Worm (Caenorhabditis elegans) whole organism, late embryonic: Measurements from ENCODE around the gene srh-233.

ENCODE experiments used
- C08G9.2 ChIP-seq: sonication (generic microtip); optimal IDR thresholded peaks from 2 replicates; lab custom pipeline; 2016; ENCODE audit warnings: mild to moderate bottlenecking, missing genetic modification characterization, moderate library complexity, missing compliant biosample characterization
- C38D4.7 ChIP-seq: fragments of 200-800 bp; sonication (Bioruptor generic); optimal IDR thresholded peaks from 2 replicates; lab custom pipeline; 2018; ENCODE audit warnings: mild to moderate bottlenecking, missing genetic modification characterization, moderate library complexity, missing compliant biosample characterization
- K02D7.2 ChIP-seq: sonication (generic microtip); optimal IDR thresholded peaks from 2 replicates; lab custom pipeline; 2017; ENCODE audit warnings: mild to moderate bottlenecking, missing genetic modification characterization, missing compliant biosample characterization
- T23F11.4 ChIP-seq: fragments of 200-800 bp; sonication (Bioruptor generic); optimal IDR thresholded peaks from 2 replicates; lab custom pipeline; 2018; ENCODE audit warnings: mild to moderate bottlenecking, missing genetic modification characterization, missing compliant biosample characterization
- Y22D7AL.16 ChIP-seq: sonication (generic microtip); optimal IDR thresholded peaks from 2 replicates; lab custom pipeline; 2016; ENCODE audit warnings: missing genetic modification characterization, missing compliant biosample characterization
- ceh-2 ChIP-seq: sonication (generic microtip); optimal IDR thresholded peaks from 2 replicates; lab custom pipeline; 2016; ENCODE audit warnings: missing genotype, missing genetic modification characterization, missing compliant biosample characterization
- ceh-30 ChIP-seq: fragments of 150-350 bp; optimal IDR thresholded peaks from 2 replicates; lab custom pipeline; 2014; ENCODE audit warnings: missing biosample characterization, missing genetic modification characterization
- ceh-31 ChIP-seq: sonication (generic microtip); optimal IDR thresholded peaks from 2 replicates; lab custom pipeline; 2016; ENCODE audit warnings: missing genetic modification characterization, missing compliant biosample characterization
- ceh-34 ChIP-seq: sonication (generic microtip); optimal IDR thresholded peaks from 2 replicates; lab custom pipeline; 2016; ENCODE audit warnings: mild to moderate bottlenecking, missing genetic modification characterization, missing compliant biosample characterization
- ceh-6 ChIP-seq: fragments of 200-800 bp; sonication (Bioruptor generic); optimal IDR thresholded peaks from 2 replicates; lab custom pipeline; 2018; ENCODE audit warnings: mild to moderate bottlenecking, missing genetic modification characterization, missing compliant biosample characterization
- che-1 ChIP-seq: sonication (generic microtip); optimal IDR thresholded peaks from 2 replicates; lab custom pipeline; 2016; ENCODE audit warnings: mild to moderate bottlenecking, missing genetic modification characterization, missing compliant biosample characterization
- dve-1 ChIP-seq: sonication (generic microtip); optimal IDR thresholded peaks from 2 replicates; lab custom pipeline; 2017; ENCODE audit warnings: antibody characterized with exemption, mild to moderate bottlenecking, missing genetic modification characterization, missing compliant biosample characterization
- elt-2 ChIP-seq: sonication (generic microtip); optimal IDR thresholded peaks from 2 replicates; lab custom pipeline; 2016; ENCODE audit warnings: missing genetic modification reagents, missing genetic modification characterization, missing compliant biosample characterization
- ets-4 ChIP-seq: sonication (generic microtip); optimal IDR thresholded peaks from 2 replicates; lab custom pipeline; 2016; ENCODE audit warnings: missing genetic modification characterization, missing compliant biosample characterization
- eyg-1 ChIP-seq: sonication (generic microtip); optimal IDR thresholded peaks from 2 replicates; lab custom pipeline; 2016; ENCODE audit warnings: missing genotype, missing genetic modification characterization, missing compliant biosample characterization
- fax-1 ChIP-seq: sonication (generic microtip); optimal IDR thresholded peaks from 2 replicates; lab custom pipeline; 2016; ENCODE audit warnings: missing genotype, missing genetic modification characterization, missing compliant biosample characterization
- gmeb-2 ChIP-seq: sonication (generic microtip); optimal IDR thresholded peaks from 2 replicates; lab custom pipeline; 2016; ENCODE audit warnings: missing genetic modification characterization, inconsistent platforms, missing compliant biosample characterization
- hlh-30 ChIP-seq: sonication (generic microtip); optimal IDR thresholded peaks from 2 replicates; lab custom pipeline; 2017; ENCODE audit warnings: antibody characterized with exemption, missing genetic modification characterization, missing compliant biosample characterization; ENCODE audit not compliant: insufficient read depth
- hlh-8 ChIP-seq: sonication (generic microtip); optimal IDR thresholded peaks from 2 replicates; lab custom pipeline; 2016; ENCODE audit warnings: missing genotype, missing genetic modification characterization, missing compliant biosample characterization
- lin-11 ChIP-seq: fragments of 200-800 bp; sonication (Bioruptor generic); optimal IDR thresholded peaks from 2 replicates; lab custom pipeline; 2018; ENCODE audit warnings: mild to moderate bottlenecking, missing genetic modification characterization, missing compliant biosample characterization
- nfya-1 ChIP-seq: sonication (generic microtip); optimal IDR thresholded peaks from 2 replicates; lab custom pipeline; 2017; ENCODE audit warnings: missing genetic modification characterization, mild to moderate bottlenecking, missing compliant biosample characterization, antibody characterized with exemption, moderate library complexity
- npax-4 ChIP-seq: sonication (generic microtip); optimal IDR thresholded peaks from 2 replicates; lab custom pipeline; 2016; ENCODE audit warnings: missing genetic modification characterization, missing compliant biosample characterization
- odd-2 ChIP-seq: sonication (generic microtip); optimal IDR thresholded peaks from 2 replicates; lab custom pipeline; 2017; ENCODE audit warnings: antibody characterized with exemption, mild to moderate bottlenecking, missing genetic modification characterization, missing compliant biosample characterization
- pax-1 ChIP-seq: fragments of 150-350 bp; optimal IDR thresholded peaks from 2 replicates; lab custom pipeline; 2014; ENCODE audit warnings: missing biosample characterization, missing genetic modification characterization
- pha-2 ChIP-seq: sonication (generic microtip); optimal IDR thresholded peaks from 2 replicates; lab custom pipeline; 2017; ENCODE audit warnings: mild to moderate bottlenecking, missing genetic modification characterization, missing compliant biosample characterization
- pha-4 ChIP-seq: fragments of 150-350 bp; optimal IDR thresholded peaks from 2 replicates; lab custom pipeline; 2018; ENCODE audit warnings: missing biosample characterization, missing genetic modification reagents, missing genetic modification characterization
- rnt-1 ChIP-seq: sonication (generic microtip); optimal IDR thresholded peaks from 2 replicates; lab custom pipeline; 2016; ENCODE audit warnings: missing genetic modification characterization, missing compliant biosample characterization
- tbx-2 ChIP-seq: sonication (generic microtip); optimal IDR thresholded peaks from 2 replicates; lab custom pipeline; 2016; ENCODE audit warnings: missing genetic modification characterization, missing compliant biosample characterization
- tbx-7 ChIP-seq: sonication (generic microtip); optimal IDR thresholded peaks from 2 replicates; lab custom pipeline; 2016; ENCODE audit warnings: missing genotype, missing genetic modification characterization, missing compliant biosample characterization
- ttx-3 ChIP-seq: sonication (generic microtip); optimal IDR thresholded peaks from 2 replicates; lab custom pipeline; 2016; ENCODE audit warnings: missing genetic modification reagents, missing genetic modification characterization, missing compliant biosample characterization
- unc-55 ChIP-seq: sonication (generic microtip); optimal IDR thresholded peaks from 2 replicates; lab custom pipeline; 2017; ENCODE audit warnings: missing biosample characterization, missing genetic modification reagents, missing genetic modification characterization
- zip-5 ChIP-seq: sonication (generic microtip); optimal IDR thresholded peaks from 2 replicates; lab custom pipeline; 2016; ENCODE audit warnings: missing genetic modification characterization, missing compliant biosample characterization

The srh-233 gene

ce11 chrV:20061498-20061897, 12.3 kb downstream of the srh-233 start:
- TF ChIP-seq K02D7.2 (tag; lab: Kevin White, UChicago) (no peak), rnt-1 (tag; lab: Kevin White, UChicago) (no peak), che-1 (tag; lab: Kevin White, UChicago) (peak; percentile 6), C38D4.7 (peak; percentile 3), pha-2 (peak; percentile 73), T23F11.4 (GFP tag; lab: Kevin White, UChicago) (peak; percentile 24), nfya-1 (tag; lab: Kevin White, UChicago) (peak; percentile 43), gmeb-2 (tag; lab: Kevin White, UChicago) (peak; percentile 22)

ce11 chrV:20064076-20064475, 14.9 kb downstream of the srh-233 start, which contains the start of gene ttx-1:
ttx-1 (minus strand) TSS chrV:20064176.
- TF ChIP-seq dve-1 (tag; lab: Kevin White, UChicago) (no peak), lin-11 (tag; lab: Kevin White, UChicago) (no peak), odd-2 (no peak)

- TF ChIP-seq pha-2 (peak; percentile 81), Y22D7AL.16 (no peak)
Observed at ce11 chrV:20065096-20065495, 15.9 kb downstream of the srh-233 start.

- TF ChIP-seq npax-4 (tag; lab: Kevin White, UChicago) (no peak), T23F11.4 (GFP tag; lab: Kevin White, UChicago) (no peak)
Observed at ce11 chrV:20067075-20067474, 17.9 kb downstream of the srh-233 start.

ce11 chrV:20068389-20068788, 19.2 kb downstream of the srh-233 start:
- TF ChIP-seq pax-1 (tag; lab: Kevin White, UChicago) (peak; percentile 81), nfya-1 (tag; lab: Kevin White, UChicago) (peak; percentile 17), lin-11 (tag; lab: Kevin White, UChicago) (no peak)

ce11 chrV:20074345-20074744, 25.2 kb downstream of the srh-233 start:
- no peak for TF ChIP-seq ceh-30 (tag; lab: Kevin White, UChicago)
- TF ChIP-seq elt-2 = peak; percentile 68

- TF ChIP-seq hlh-30 (tag; lab: Kevin White, UChicago) = no peak
- no peak for TF ChIP-seq pha-2
- no peak for TF ChIP-seq npax-4 (tag; lab: Kevin White, UChicago)
- TF ChIP-seq elt-2 = no peak
- no peak for TF ChIP-seq lin-11 (tag; lab: Kevin White, UChicago)
- TF ChIP-seq eyg-1 (tag; lab: Kevin White, UChicago) = no peak
- TF ChIP-seq zip-5 (tag; lab: Kevin White, UChicago) = no peak
- no peak for TF ChIP-seq ttx-3
- TF ChIP-seq pha-4 (tag; lab: Kevin White, UChicago) = no peak
Observed at ce11 chrV:20087635-20088034, 38.5 kb downstream of the srh-233 start, which contains the start of gene fre-1. fre-1 (minus strand) TSS chrV:20087735.

- TF ChIP-seq tbx-7 (tag; lab: Kevin White, UChicago) (peak; percentile 46), ceh-6 (GFP tag; lab: Kevin White, UChicago) (no peak), lin-11 (tag; lab: Kevin White, UChicago) (no peak), zip-5 (tag; lab: Kevin White, UChicago) (peak; percentile 25), fax-1 (no peak), ceh-31 (tag; lab: Kevin White, UChicago) (peak; percentile 58), ceh-34 (tag; lab: Kevin White, UChicago) (no peak), tbx-2 (tag; lab: Kevin White, UChicago) (peak; percentile 46), unc-55 (GFP tag; lab: Kevin White, UChicago) (no peak), gmeb-2 (tag; lab: Kevin White, UChicago) (no peak), ceh-30 (tag; lab: Kevin White, UChicago) (no peak), ceh-2 (peak; percentile 18), nfya-1 (tag; lab: Kevin White, UChicago) (no peak), hlh-8 (tag; lab: Kevin White, UChicago) (peak; percentile 29), ets-4 (tag; lab: Kevin White, UChicago) (peak; percentile 59), C08G9.2 (tag; lab: Kevin White, UChicago) (peak; percentile 70)
Observed at ce11 chrV:20090698-20091313, 41.6 kb downstream of the srh-233 start, which contains the start of the genes dcs-1 and sec-23. dcs-1 (minus strand) TSS chrV:20090743. sec-23 (plus strand) TSS chrV:20091263.
